Worm (Caenorhabditis elegans) whole organism, L1 larva: ENCODE results near the gene col-10.

Experiments used
- C34B4.2 ChIP-seq: sonication (generic microtip); optimal IDR thresholded peaks from 2 replicates; lab custom pipeline; 2017; ENCODE audit warnings: mild to moderate bottlenecking, missing genetic modification characterization, missing compliant biosample characterization
- F16B12.6 ChIP-seq: fragments of 150-350 bp; optimal IDR thresholded peaks from 2 replicates; lab custom pipeline; 2014; ENCODE audit warnings: missing biosample characterization, missing genetic modification characterization
- Y116A8C.19 ChIP-seq: sonication (generic microtip); optimal IDR thresholded peaks from 2 replicates; lab custom pipeline; 2016; ENCODE audit warnings: missing compliant biosample characterization, missing genetic modification characterization, borderline replicate concordance
- aha-1 ChIP-seq: fragments of 150-350 bp; optimal IDR thresholded peaks from 2 replicates; lab custom pipeline; 2014; ENCODE audit warnings: missing biosample characterization, missing genetic modification characterization
- aly-2 ChIP-seq: fragments of 150-350 bp; optimal IDR thresholded peaks from 2 replicates; lab custom pipeline; 2014; ENCODE audit warnings: missing biosample characterization, missing genetic modification characterization
- ceh-90 ChIP-seq: sonication (generic microtip); optimal IDR thresholded peaks from 2 replicates; lab custom pipeline; 2016; ENCODE audit warnings: missing genetic modification characterization, missing compliant biosample characterization
- efl-3 ChIP-seq: fragments of 200-800 bp; sonication (Bioruptor generic); optimal IDR thresholded peaks from 2 replicates; lab custom pipeline; 2018; ENCODE audit warnings: mild to moderate bottlenecking, missing genetic modification characterization, missing compliant biosample characterization
- egl-13 ChIP-seq: sonication (generic microtip); optimal IDR thresholded peaks from 2 replicates; lab custom pipeline; 2016; ENCODE audit warnings: missing genotype, missing genetic modification reagents, missing genetic modification characterization, missing compliant biosample characterization
- egl-27 ChIP-seq, 2 experiments: fragments of 150-350 bp in 1 of 2; sonication (generic microtip); optimal IDR thresholded peaks; 3 replicates each; lab custom pipeline; 2017 to 2018; ENCODE audit warnings: missing biosample characterization in 2 of 2, missing genetic modification characterization in 2 of 2, missing genetic modification reagents in 2 of 2
- elt-2 ChIP-seq: sonication (generic microtip); optimal IDR thresholded peaks from 2 replicates; lab custom pipeline; 2016; ENCODE audit warnings: missing genetic modification characterization, mild to moderate bottlenecking, inconsistent platforms, missing compliant biosample characterization, missing genetic modification reagents
- elt-3 ChIP-seq, 6 experiments: fragments of 150-350 bp in 1 of 6; sonication (generic microtip); optimal IDR thresholded peaks; 2 replicates each; lab custom pipeline; 2017 to 2018; ENCODE audit warnings: missing biosample characterization in 6 of 6, missing genetic modification characterization in 6 of 6, inconsistent platforms in 1 of 6
- fkh-10 ChIP-seq: sonication (generic microtip); optimal IDR thresholded peaks from 2 replicates; lab custom pipeline; 2017; ENCODE audit warnings: missing biosample characterization, missing genetic modification reagents, missing genetic modification characterization
- fkh-8 ChIP-seq: sonication (generic microtip); optimal IDR thresholded peaks from 2 replicates; lab custom pipeline; 2016; ENCODE audit warnings: mild to moderate bottlenecking, missing genetic modification characterization, missing compliant biosample characterization
- fos-1 ChIP-seq: fragments of 150-350 bp; optimal IDR thresholded peaks from 2 replicates; lab custom pipeline; 2014; ENCODE audit warnings: missing biosample characterization, missing genetic modification characterization
- hlh-4 ChIP-seq: sonication (generic microtip); optimal IDR thresholded peaks from 2 replicates; lab custom pipeline; 2016; ENCODE audit warnings: mild to moderate bottlenecking, missing genetic modification characterization, missing compliant biosample characterization
- irx-1 ChIP-seq: sonication (generic microtip); optimal IDR thresholded peaks from 2 replicates; lab custom pipeline; 2016; ENCODE audit warnings: missing genetic modification characterization, missing compliant biosample characterization
- lin-14 ChIP-seq: fragments of 200-800 bp; sonication (Bioruptor generic); optimal IDR thresholded peaks from 2 replicates; lab custom pipeline; 2018; ENCODE audit warnings: mild to moderate bottlenecking, missing genetic modification characterization, moderate library complexity, missing compliant biosample characterization
- lin-35 ChIP-seq, 2 experiments: fragments of 150-350 bp; optimal IDR thresholded peaks; 2 replicates each; lab custom pipeline; 2014; ENCODE audit warnings: missing biosample characterization in 2 of 2, missing genetic modification characterization in 2 of 2, missing genetic modification reagents in 2 of 2
- lsy-2 ChIP-seq, 2 experiments: fragments of 150-350 bp; optimal IDR thresholded peaks; 2 replicates each; lab custom pipeline; 2014; ENCODE audit warnings: missing biosample characterization in 2 of 2, missing genetic modification characterization in 2 of 2
- mab-9 ChIP-seq: fragments of 200-800 bp; sonication (Bioruptor generic); IDR thresholded peaks from 2 replicates; pipeline ENCODE4 v1.3.6; 2022; ENCODE audit warnings: missing genetic modification reagents, missing genetic modification characterization, missing compliant biosample characterization
- mef-2 ChIP-seq: fragments of 150-350 bp; optimal IDR thresholded peaks from 2 replicates; lab custom pipeline; 2014; ENCODE audit warnings: missing biosample characterization, missing genetic modification characterization
- nhr-11 ChIP-seq: fragments of 150-350 bp; optimal IDR thresholded peaks from 2 replicates; lab custom pipeline; 2014; ENCODE audit warnings: missing biosample characterization, missing genetic modification characterization
- nhr-19 ChIP-seq: fragments of 200-800 bp; sonication (Bioruptor generic); conservative IDR thresholded peaks from 2 replicates; pipeline ENCODE4 v1.3.6; 2022; ENCODE audit warnings: missing genetic modification characterization, missing compliant biosample characterization
- nhr-20 ChIP-seq: sonication (generic microtip); optimal IDR thresholded peaks from 2 replicates; lab custom pipeline; 2016; ENCODE audit warnings: mild to moderate bottlenecking, missing genetic modification characterization, missing compliant biosample characterization
- nhr-47 ChIP-seq: sonication (generic microtip); optimal IDR thresholded peaks from 2 replicates; lab custom pipeline; 2016; ENCODE audit warnings: mild to moderate bottlenecking, missing genetic modification characterization, moderate library complexity, missing compliant biosample characterization
- nhr-71 ChIP-seq: sonication (generic microtip); optimal IDR thresholded peaks from 2 replicates; lab custom pipeline; 2016; ENCODE audit warnings: mild to moderate bottlenecking, missing genetic modification characterization, moderate library complexity, missing compliant biosample characterization
- nhr-76 ChIP-seq: sonication (generic microtip); optimal IDR thresholded peaks from 2 replicates; lab custom pipeline; 2017; ENCODE audit warnings: missing biosample characterization, missing genetic modification characterization
- nhr-84 ChIP-seq: sonication (generic microtip); optimal IDR thresholded peaks from 2 replicates; lab custom pipeline; 2017; ENCODE audit warnings: missing biosample characterization, missing genetic modification characterization
- nhr-85 ChIP-seq: sonication (generic microtip); peaks from one replicate; lab custom pipeline; 2016; ENCODE audit warnings: missing genetic modification characterization, inconsistent platforms, missing compliant biosample characterization
- nhr-90 ChIP-seq: sonication (generic microtip); optimal IDR thresholded peaks from 2 replicates; lab custom pipeline; 2016; ENCODE audit warnings: mild to moderate bottlenecking, missing genetic modification characterization, missing compliant biosample characterization; ENCODE audit not compliant: poor library complexity
- skn-1 ChIP-seq: fragments of 150-350 bp; optimal IDR thresholded peaks from 2 replicates; lab custom pipeline; 2014; ENCODE audit warnings: missing biosample characterization, missing genetic modification characterization
- snu-23 ChIP-seq: sonication (generic microtip); optimal IDR thresholded peaks from 2 replicates; lab custom pipeline; 2016; ENCODE audit warnings: missing genetic modification characterization, missing compliant biosample characterization
- sptf-1 ChIP-seq: fragments of 150-350 bp; optimal IDR thresholded peaks from 2 replicates; lab custom pipeline; 2014; ENCODE audit warnings: missing biosample characterization, missing genetic modification characterization
- vab-15 ChIP-seq: sonication (generic microtip); optimal IDR thresholded peaks from 2 replicates; lab custom pipeline; 2017; ENCODE audit warnings: missing genotype, mild to moderate bottlenecking, missing genetic modification characterization, missing compliant biosample characterization
- xbp-1 ChIP-seq: sonication (generic microtip); optimal IDR thresholded peaks from 2 replicates; lab custom pipeline; 2016; ENCODE audit warnings: missing genetic modification characterization, missing compliant biosample characterization
- zag-1 ChIP-seq: fragments of 150-350 bp; optimal IDR thresholded peaks from 2 replicates; lab custom pipeline; 2014; ENCODE audit warnings: missing biosample characterization, missing genetic modification characterization
- zip-4 ChIP-seq: fragments of 200-800 bp; sonication (Bioruptor generic); optimal IDR thresholded peaks from 2 replicates; lab custom pipeline; 2018; ENCODE audit warnings: mild to moderate bottlenecking, missing genetic modification characterization, moderate library complexity, missing compliant biosample characterization
- ztf-11 ChIP-seq, 2 experiments: sonication (generic microtip); optimal IDR thresholded peaks; 2 replicates each; lab custom pipeline; 2016 to 2017; ENCODE audit warnings: missing genetic modification characterization in 2 of 2, missing biosample characterization in 1 of 2, missing compliant biosample characterization in 1 of 2

col-10 gene

ce11 chrV:9160224-9160886, 4.8 kb downstream of the col-10 start, which contains the start of gene col-144 (continued):
- TF ChIP-seq egl-27 (tag; optimal IDR thresholded peaks at IDR 0.05; lab: Kevin White, UChicago) (no peak), mef-2 (tag; lab: Kevin White, UChicago) (no peak), Y116A8C.19 (no peak), nhr-20 (peak; percentile 64), irx-1 (tag; lab: Kevin White, UChicago) (no peak), C34B4.2 (tag; lab: Kevin White, UChicago) (no peak), mab-9 (GFP tag; lab: Robert Waterston, UW) (no peak), efl-3 (GFP tag; lab: Kevin White, UChicago) (no peak), nhr-85 (tag; lab: Kevin White, UChicago) (peak; percentile 93), zag-1 (tag; lab: Kevin White, UChicago) (no peak), xbp-1 (no peak), ztf-11 (tag; optimal IDR thresholded peaks at IDR 0.05; lab: Kevin White, UChicago) (no peak), aly-2 (tag; lab: Kevin White, UChicago) (no peak), hlh-4 (no peak), sptf-1 (tag; lab: Kevin White, UChicago) (no peak), skn-1 (tag; lab: Kevin White, UChicago) (no peak), nhr-47 (tag; lab: Kevin White, UChicago) (no peak), vab-15 (no peak), fos-1 (no peak), nhr-84 (tag; lab: Kevin White, UChicago) (no peak), lsy-2 (tag; optimal IDR thresholded peaks at IDR 0.05; lab: Kevin White, UChicago) (no peak), elt-3 (tag; optimal IDR thresholded peaks at IDR 0.05; lab: Kevin White, UChicago) (peak in 2 of 6 experiments; percentile 36 to 39), snu-23 (GFP tag; lab: Kevin White, UChicago) (peak; percentile 59), nhr-19 (GFP tag; lab: Robert Waterston, UW) (peak; percentile 39; the same call in 1 of the 2 replicates), ceh-90 (tag; lab: Kevin White, UChicago) (no peak), nhr-76 (tag; lab: Kevin White, UChicago) (no peak), lin-35 (GFP tag; optimal IDR thresholded peaks at IDR 0.05; lab: Kevin White, UChicago) (peak in 1 of 2 experiments; percentile 26)

ce11 chrV:9159146-9159717, 5.9 kb downstream of the col-10 start:
- peak; percentile 59 for TF ChIP-seq nhr-85 (tag; lab: Kevin White, UChicago)
- peak; percentile 25 for TF ChIP-seq nhr-71
- TF ChIP-seq nhr-90 (tag; lab: Kevin White, UChicago): peak; percentile 7
- peak; percentile 60 for TF ChIP-seq aly-2 (tag; lab: Kevin White, UChicago)
- TF ChIP-seq, all 84 proteins: peak for 4; not testable (repeated sequence) for 80

ce11 chrV:9157597-9157996, 7.5 kb downstream of the col-10 start:
- TF ChIP-seq fkh-10 (peak; percentile 96), fkh-8 (tag; lab: Kevin White, UChicago) (peak; percentile 24), lin-14 (GFP tag; lab: Kevin White, UChicago) (peak; percentile 39), egl-13 (tag; lab: Kevin White, UChicago) (no peak), fos-1 (no peak), nhr-71 (peak; percentile 36), nhr-47 (tag; lab: Kevin White, UChicago) (peak; percentile 41)

- TF ChIP-seq nhr-11 (tag; lab: Kevin White, UChicago) (no peak), nhr-71 (no peak), elt-2 (tag; lab: Kevin White, UChicago) (no peak), zip-4 (GFP tag; lab: Kevin White, UChicago) (no peak), vab-15 (no peak), aha-1 (no peak), nhr-47 (tag; lab: Kevin White, UChicago) (no peak), F16B12.6 (no peak)
These were observed 8.4 kb downstream of the col-10 start, which contains the start of gene B0222.15 for ce11 chrV:9156679-9157078. TSS of gene B0222.15 (minus strand) at chrV:9156779.
